Worm (Caenorhabditis elegans): ENCODE measurements around the gene D1086.5.

DNA sequence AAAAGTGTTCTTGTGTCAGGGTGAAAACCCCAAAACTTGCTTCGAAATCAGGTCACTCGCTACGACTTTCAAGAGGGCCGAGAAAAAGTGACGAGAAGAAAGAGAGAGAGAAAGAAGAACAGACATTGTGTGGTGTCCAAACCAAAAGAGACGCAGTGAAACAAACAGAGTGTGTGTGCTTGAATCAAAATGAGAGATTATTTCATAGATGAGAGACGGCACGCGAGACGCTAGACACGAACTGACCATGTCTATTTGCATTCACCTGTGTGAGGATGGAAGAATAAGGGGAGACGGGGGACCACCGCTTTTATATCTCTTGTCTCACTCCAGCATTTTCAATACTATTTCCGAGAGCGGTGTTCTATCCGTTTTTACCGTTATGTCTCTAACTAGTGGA is 46.0 kb upstream of the D1086.5 start:
- TF ChIP-seq lin-39 (tag; optimal IDR thresholded peaks at IDR 0.05) (no peak), nhr-237 (tag; optimal IDR thresholded peaks at IDR 0.05) (no peak), C34F6.9 (tag; optimal IDR thresholded peaks at IDR 0.05) (peak; percentile 79), nhr-23 (tag; optimal IDR thresholded peaks at IDR 0.05) (no peak), unc-39 (tag; optimal IDR thresholded peaks at IDR 0.05) (no peak), elt-1 (tag; optimal IDR thresholded peaks at IDR 0.05) (no peak), nhr-11 (tag; optimal IDR thresholded peaks at IDR 0.05) (no peak), aly-2 (tag; optimal IDR thresholded peaks at IDR 0.05) (no peak), unc-62 (GFP tag; optimal IDR thresholded peaks at IDR 0.05) (no peak), snpc-4 (tag; optimal IDR thresholded peaks at IDR 0.05) (peak; percentile 12)
